Worm (Caenorhabditis elegans) whole organism, L2 larva: ENCODE data around the gene idpa-2.

Experiments
- Y55F3AM.14 ChIP-seq: fragments of 200-800 bp; sonication (Bioruptor generic); optimal IDR thresholded peaks from 2 replicates; lab custom pipeline; 2018; ENCODE audit warnings: mild to moderate bottlenecking, missing genetic modification characterization, missing compliant biosample characterization
- ceh-82 ChIP-seq: fragments of 150-350 bp; optimal IDR thresholded peaks from 2 replicates; lab custom pipeline; 2014; ENCODE audit warnings: missing biosample characterization, missing genetic modification characterization
- elt-3 ChIP-seq: sonication (generic microtip); optimal IDR thresholded peaks from 2 replicates; lab custom pipeline; 2017; ENCODE audit warnings: missing biosample characterization, missing genetic modification characterization
- lin-13 ChIP-seq: fragments of 150-350 bp; optimal IDR thresholded peaks from 2 replicates; lab custom pipeline; 2014; ENCODE audit warnings: missing biosample characterization, missing genetic modification reagents, missing genetic modification characterization
- mbf-1 ChIP-seq: sonication (generic microtip); optimal IDR thresholded peaks from 2 replicates; lab custom pipeline; 2017; ENCODE audit warnings: missing biosample characterization, missing genetic modification characterization
- mdl-1 ChIP-seq, 2 experiments: fragments of 150-350 bp in 1 of 2; sonication (generic microtip) in 1 of 2; optimal IDR thresholded peaks; 2 replicates each; lab custom pipeline; 2017; ENCODE audit warnings: missing biosample characterization in 2 of 2, missing genetic modification characterization in 2 of 2
- nhr-11 ChIP-seq: fragments of 150-350 bp; optimal IDR thresholded peaks from 2 replicates; lab custom pipeline; 2014; ENCODE audit warnings: missing biosample characterization, missing genetic modification characterization
- sem-4 ChIP-seq: fragments of 150-350 bp; optimal IDR thresholded peaks from 2 replicates; lab custom pipeline; 2014; ENCODE audit warnings: missing biosample characterization, missing genetic modification reagents, missing genetic modification characterization
- unc-39 ChIP-seq: fragments of 150-350 bp; optimal IDR thresholded peaks from 2 replicates; lab custom pipeline; 2014; ENCODE audit warnings: missing biosample characterization, missing genetic modification characterization
- unc-62 ChIP-seq: fragments of 150-350 bp; optimal IDR thresholded peaks from 2 replicates; lab custom pipeline; 2014; ENCODE audit warnings: missing biosample characterization, missing genetic modification reagents, missing genetic modification characterization
- zag-1 ChIP-seq: fragments of 150-350 bp; optimal IDR thresholded peaks from 2 replicates; lab custom pipeline; 2014; ENCODE audit warnings: missing biosample characterization, missing genetic modification characterization
- ztf-4 ChIP-seq: fragments of 150-350 bp; optimal IDR thresholded peaks from 2 replicates; lab custom pipeline; 2014; ENCODE audit warnings: missing biosample characterization, missing genetic modification characterization

DNA sequence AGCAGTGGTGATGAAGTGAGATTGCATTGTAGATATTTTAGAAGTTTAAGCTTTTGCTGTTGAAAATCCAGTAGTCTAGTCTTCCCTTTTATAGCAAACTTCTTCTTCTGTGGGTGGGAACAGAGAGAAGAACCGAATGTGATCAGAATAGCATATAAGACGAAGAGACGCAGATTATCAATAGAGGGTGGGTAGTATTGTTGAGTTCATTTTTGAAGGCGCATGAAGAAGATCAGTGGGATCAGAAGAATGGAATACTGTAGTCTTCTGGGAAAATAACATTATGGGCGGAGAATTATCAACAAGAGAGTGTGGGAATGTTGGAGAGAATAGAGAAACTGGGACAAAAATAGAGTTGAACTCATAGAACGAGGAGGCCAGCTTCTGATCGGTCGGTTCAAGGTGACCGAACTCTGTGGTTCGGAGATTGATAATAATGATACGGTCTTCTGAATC lies 28.6 kb upstream of the idpa-2 start, which contains the start of gene F46C5.1:
- no peak for TF ChIP-seq mdl-1 (tag; optimal IDR thresholded peaks at IDR 0.05; lab: Kevin White, UChicago)
- TF ChIP-seq lin-13 (GFP tag; lab: Kevin White, UChicago): no peak
- no peak for TF ChIP-seq unc-39 (tag; lab: Kevin White, UChicago)
- TF ChIP-seq nhr-11 (tag; lab: Kevin White, UChicago): no peak
- TF ChIP-seq unc-62: no peak
- no peak for TF ChIP-seq ztf-4 (tag; lab: Kevin White, UChicago)
- TF ChIP-seq ceh-82 (tag; lab: Kevin White, UChicago): no peak
- TF ChIP-seq zag-1 (tag; lab: Kevin White, UChicago): no peak
- TF ChIP-seq elt-3: no peak
- no peak for TF ChIP-seq Y55F3AM.14 (GFP tag; lab: Kevin White, UChicago)
- TF ChIP-seq mbf-1: no peak
- no peak for TF ChIP-seq sem-4 (tag; lab: Kevin White, UChicago)
